Worm (Caenorhabditis elegans): ENCODE data around the gene dur-1.

The dur-1 gene

DNA sequence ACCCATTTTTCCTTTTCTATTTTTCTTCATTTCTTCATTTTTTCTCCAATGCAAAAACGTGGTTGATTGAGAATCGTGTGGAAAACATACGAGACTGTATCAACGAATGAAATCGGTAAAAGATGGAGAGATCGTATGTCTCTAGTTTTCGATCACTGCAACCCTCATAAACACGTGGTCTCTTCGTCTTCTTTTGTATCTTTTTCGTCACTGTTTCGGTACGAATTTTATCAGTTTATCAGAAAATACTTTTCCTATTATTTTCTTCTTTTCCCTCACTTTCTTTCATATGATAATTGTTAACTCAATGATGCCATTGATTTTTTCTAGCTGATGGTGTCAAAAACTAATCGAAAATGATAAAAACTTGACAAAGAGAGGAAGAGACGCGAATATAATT is 52.4 kb downstream of the dur-1 start:
- TF ChIP-seq W03F9.2 (tag; optimal IDR thresholded peaks at IDR 0.05) (no peak), him-1 (tag; optimal IDR thresholded peaks at IDR 0.05) (no peak), dao-5 (tag; optimal IDR thresholded peaks at IDR 0.05) (no peak)

DNA sequence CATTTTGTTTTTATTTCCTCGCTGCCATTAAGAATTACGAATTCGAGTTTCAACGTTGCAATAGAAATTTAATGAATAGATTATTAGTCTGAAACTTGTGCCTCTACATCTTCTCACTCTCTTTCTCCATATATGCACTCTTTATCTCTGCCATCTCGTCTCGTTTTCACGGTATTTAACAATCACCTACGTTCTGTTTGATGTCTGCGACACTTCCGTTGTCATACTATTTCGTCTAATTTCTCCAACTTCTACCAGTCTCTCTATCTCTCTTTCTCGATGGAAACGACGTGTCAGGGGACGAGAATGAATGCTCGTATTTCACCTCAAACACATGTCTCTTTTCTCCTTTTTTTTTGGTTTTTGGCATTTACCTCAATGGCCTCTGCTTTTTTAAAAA is 54.2 kb downstream of the dur-1 start:
- TF ChIP-seq W03F9.2 (tag; optimal IDR thresholded peaks at IDR 0.05) (peak; percentile 30), him-1 (tag; optimal IDR thresholded peaks at IDR 0.05) (no peak), dao-5 (tag; optimal IDR thresholded peaks at IDR 0.05) (no peak)

DNA sequence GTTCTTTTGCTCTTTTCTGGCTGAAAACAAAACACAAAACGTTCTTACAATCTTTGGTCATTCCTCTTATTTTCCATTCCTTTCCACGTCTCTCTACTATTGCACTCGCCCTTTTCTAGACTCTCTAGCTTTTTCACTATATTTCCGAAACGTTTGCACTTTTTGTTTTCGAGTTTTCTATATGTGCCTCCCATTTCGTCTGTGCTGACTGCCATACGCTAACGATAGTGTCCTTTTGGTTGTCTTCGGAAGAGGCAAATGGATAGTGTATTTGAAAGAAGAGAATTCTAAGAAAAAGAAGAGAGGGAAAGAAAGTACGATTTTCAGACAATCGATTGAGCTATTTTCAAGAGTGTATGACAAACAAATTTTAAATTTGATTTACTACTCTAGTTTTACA is 55.2 kb downstream of the dur-1 start:
- TF ChIP-seq W03F9.2 (tag; optimal IDR thresholded peaks at IDR 0.05) (no peak), dao-5 (tag; optimal IDR thresholded peaks at IDR 0.05) (no peak), him-1 (tag; optimal IDR thresholded peaks at IDR 0.05) (no peak)

DNA sequence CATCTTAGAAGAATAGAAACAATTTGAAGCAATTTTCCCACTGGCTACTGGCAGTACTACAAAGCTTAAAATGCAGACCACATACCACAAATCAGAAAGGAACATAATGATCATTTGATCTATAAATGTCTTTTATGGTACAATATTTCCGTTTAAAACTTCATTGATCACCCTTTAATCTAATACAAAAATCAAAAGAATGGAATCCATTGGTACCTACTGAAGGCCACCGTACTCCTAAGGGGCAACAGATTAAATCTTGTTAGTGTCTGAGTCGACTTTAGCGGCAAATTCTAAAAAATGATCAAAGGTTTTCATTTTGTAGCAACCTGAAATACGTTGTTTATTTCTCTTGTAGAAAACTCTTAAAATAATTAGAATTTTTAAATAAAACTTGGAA is 55.8 kb downstream of the dur-1 start:
- TF ChIP-seq him-1 (tag; optimal IDR thresholded peaks at IDR 0.05) (no peak), W03F9.2 (tag; optimal IDR thresholded peaks at IDR 0.05) (no peak), dao-5 (tag; optimal IDR thresholded peaks at IDR 0.05) (no peak)
